Worm (Caenorhabditis elegans) whole organism, late embryonic: ENCODE measurements around the gene D1086.1.

Experiments used
- lim-6 ChIP-seq: sonication (generic microtip); optimal IDR thresholded peaks from 2 replicates; lab custom pipeline; 2016; ENCODE audit warnings: missing genetic modification characterization, missing compliant biosample characterization
- madf-2 ChIP-seq: sonication (generic microtip); optimal IDR thresholded peaks from 2 replicates; lab custom pipeline; 2017; ENCODE audit warnings: missing genetic modification characterization, missing compliant biosample characterization
- sdc-2 ChIP-seq: sonication (generic microtip); optimal IDR thresholded peaks from 2 replicates; lab custom pipeline; 2016; ENCODE audit warnings: missing genotype, missing genetic modification characterization, missing compliant biosample characterization

DNA sequence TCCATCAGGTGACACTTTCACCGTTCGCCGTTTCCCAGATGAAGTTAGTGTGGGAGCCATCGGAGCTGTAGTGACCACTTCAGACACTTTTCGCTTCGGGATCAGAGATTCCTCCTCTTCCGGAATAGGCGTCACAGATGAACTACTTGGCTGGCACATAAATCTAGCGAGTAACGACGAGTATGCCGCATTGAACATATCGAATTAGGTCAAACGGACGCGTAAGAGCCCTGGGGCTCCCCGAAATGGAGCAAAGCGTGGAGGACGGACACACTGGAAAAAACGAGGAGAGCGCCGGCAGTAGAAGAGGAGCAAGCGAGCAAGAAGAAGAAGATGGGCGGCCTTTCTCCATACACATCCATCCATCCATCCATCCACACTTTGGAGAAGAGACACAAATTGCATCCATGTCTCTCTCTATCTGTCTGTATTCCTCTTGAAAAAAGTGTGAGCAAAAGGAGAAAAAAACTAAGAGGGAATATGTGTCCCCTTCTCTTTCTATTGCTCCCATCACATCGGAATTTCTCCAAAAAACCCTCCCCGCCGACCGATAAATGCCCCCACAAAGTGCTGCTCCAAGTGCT is 27.8 kb downstream of the D1086.1 start:
- TF ChIP-seq madf-2 (tag; lab: Kevin White, UChicago): no peak
- TF ChIP-seq lim-6: no peak
- no peak for TF ChIP-seq sdc-2 (tag; lab: Kevin White, UChicago)
